Fruit fly (Drosophila melanogaster) whole organism, embryonic: ENCODE results near the gene Cyp309a1.

ENCODE experiments used
- Bdp1 ChIP-seq: fragments of 200-800 bp; sonication (Bioruptor generic); optimal IDR thresholded peaks from 3 replicates; lab custom pipeline; 2016; ENCODE audit warnings: missing biosample characterization, missing genetic modification characterization
- CG10543 ChIP-seq: fragments of 200-800 bp; sonication (Bioruptor generic); optimal IDR thresholded peaks from 3 replicates; lab custom pipeline; 2017; ENCODE audit warnings: missing biosample characterization, mild to moderate bottlenecking, missing genetic modification characterization, moderate library complexity
- CG10565 ChIP-seq: fragments of 200-800 bp; sonication (Bioruptor generic); optimal IDR thresholded peaks from 3 replicates; lab custom pipeline; 2016; ENCODE audit warnings: missing biosample characterization, mild to moderate bottlenecking, missing genetic modification characterization
- CG11247 ChIP-seq: fragments of 200-800 bp; sonication (Bioruptor generic); IDR thresholded peaks from 2 replicates; pipeline ENCODE4 v1.3.6; 2022; ENCODE audit warnings: missing biosample characterization, missing genetic modification characterization
- CG14710 ChIP-seq: fragments of 200-800 bp; sonication (Bioruptor generic); optimal IDR thresholded peaks from 3 replicates; lab custom pipeline; 2019; ENCODE audit warnings: missing biosample characterization, mild to moderate bottlenecking, missing genetic modification characterization, moderate library complexity
- CG15514 ChIP-seq: fragments of 200-800 bp; sonication (Bioruptor generic); optimal IDR thresholded peaks from 3 replicates; lab custom pipeline; 2017; ENCODE audit warnings: missing biosample characterization, missing genetic modification characterization, mild to moderate bottlenecking, moderate library complexity, missing genetic modification reagents
- CG17328 ChIP-seq: fragments of 200-800 bp; sonication (Bioruptor generic); IDR thresholded peaks from 2 replicates; pipeline ENCODE4 v1.3.6; 2022; ENCODE audit warnings: missing biosample characterization, missing genetic modification characterization
- CG3065 ChIP-seq: fragments of 200-800 bp; sonication (Bioruptor generic); optimal IDR thresholded peaks from 2 replicates; lab custom pipeline; 2016; ENCODE audit warnings: missing biosample characterization, missing genetic modification characterization
- CG31365 ChIP-seq: fragments of 200-800 bp; sonication (Bioruptor generic); optimal IDR thresholded peaks from 2 replicates; lab custom pipeline; 2018; ENCODE audit warnings: missing biosample characterization, mild to moderate bottlenecking, missing genetic modification characterization
- CG31388 ChIP-seq: fragments of 200-800 bp; sonication (Bioruptor generic); optimal IDR thresholded peaks from 2 replicates; lab custom pipeline; 2016; ENCODE audit warnings: missing biosample characterization, missing genetic modification characterization
- CG33557 ChIP-seq: fragments of 200-800 bp; sonication (Bioruptor generic); optimal IDR thresholded peaks from 2 replicates; lab custom pipeline; 2019; ENCODE audit warnings: missing biosample characterization, mild to moderate bottlenecking, missing genetic modification characterization, moderate library complexity
- CG4360 ChIP-seq: fragments of 200-800 bp; sonication (Bioruptor generic); IDR thresholded peaks from 2 replicates; pipeline ENCODE4 v1.3.6; 2022; ENCODE audit warnings: missing biosample characterization, missing genetic modification characterization
- CG7372 ChIP-seq: fragments of 200-800 bp; sonication (Bioruptor generic); IDR thresholded peaks from 2 replicates; pipeline ENCODE4 v1.3.6; 2022; ENCODE audit warnings: missing biosample characterization, missing genetic modification characterization
- CG9817 ChIP-seq: fragments of 200-800 bp; sonication (Bioruptor generic); optimal IDR thresholded peaks from 2 replicates; lab custom pipeline; 2018; ENCODE audit warnings: missing biosample characterization, mild to moderate bottlenecking, missing genetic modification characterization, moderate library complexity
- CG9876 ChIP-seq: fragments of 200-800 bp; sonication (Bioruptor generic); optimal IDR thresholded peaks from 2 replicates; lab custom pipeline; 2016; ENCODE audit warnings: missing biosample characterization, missing genetic modification characterization
- CHES-1-like ChIP-seq: fragments of 200-800 bp; sonication (Bioruptor generic); optimal IDR thresholded peaks from 2 replicates; lab custom pipeline; 2016; ENCODE audit warnings: missing biosample characterization, missing genetic modification characterization
- CrebB ChIP-seq: fragments of 200-800 bp; sonication (Bioruptor generic); optimal IDR thresholded peaks from 3 replicates; lab custom pipeline; 2018; ENCODE audit warnings: missing biosample characterization, mild to moderate bottlenecking, missing genetic modification characterization
- D ChIP-seq, 2 experiments: fragments of 200-800 bp in 1 of 2; fragments of >200 bp in 1 of 2; sonication (Bioruptor generic) in 1 of 2; optimal IDR thresholded peaks; 2 replicates in 1 of 2; 3 replicates in 1 of 2; lab custom pipeline; 2017; ENCODE audit warnings: mild to moderate bottlenecking in 1 of 2, missing biosample characterization in 1 of 2, missing genetic modification characterization in 1 of 2, missing genetic modification reagents in 1 of 2
- Eip74EF ChIP-seq, 2 experiments: fragments of 200-800 bp in 1 of 2; fragments of >200 bp in 1 of 2; sonication (Bioruptor generic) in 1 of 2; optimal IDR thresholded peaks; 2 replicates each; lab custom pipeline; 2017 to 2019; ENCODE audit warnings: missing biosample characterization in 2 of 2, missing genetic modification characterization in 2 of 2, mild to moderate bottlenecking in 1 of 2, moderate library complexity in 1 of 2
- Elba2 ChIP-seq: fragments of 200-800 bp; sonication (Bioruptor generic); optimal IDR thresholded peaks from 3 replicates; lab custom pipeline; 2016; ENCODE audit warnings: missing biosample characterization, missing genetic modification characterization
- Gsc ChIP-seq: fragments of 200-800 bp; sonication (Bioruptor generic); IDR thresholded peaks from 2 replicates; pipeline ENCODE4 v1.3.6; 2022; ENCODE audit warnings: missing biosample characterization, missing genetic modification characterization
- Gug ChIP-seq: fragments of 200-800 bp; sonication (Bioruptor generic); IDR thresholded peaks from 4 replicates; pipeline ENCODE4 v1.3.6; 2022; ENCODE audit warnings: missing biosample characterization, missing genetic modification characterization
- HLH3B ChIP-seq: fragments of 200-800 bp; sonication (Bioruptor generic); IDR thresholded peaks from 2 replicates; pipeline ENCODE4 v1.3.6; 2022; ENCODE audit warnings: missing biosample characterization, missing genetic modification characterization
- Hmr ChIP-seq: fragments of 200-800 bp; sonication (Bioruptor generic); optimal IDR thresholded peaks from 3 replicates; lab custom pipeline; 2017; ENCODE audit warnings: mild to moderate bottlenecking, missing biosample characterization, missing genetic modification reagents, missing genetic modification characterization
- NC2β ChIP-seq: fragments of 200-800 bp; sonication (Bioruptor generic); optimal IDR thresholded peaks from 2 replicates; lab custom pipeline; 2016; ENCODE audit warnings: missing biosample characterization, missing genetic modification characterization
- Ptx1 ChIP-seq: fragments of 200-800 bp; sonication (Bioruptor generic); IDR thresholded peaks from 2 replicates; pipeline ENCODE4 v1.3.6; 2022; ENCODE audit warnings: missing biosample characterization, missing genetic modification characterization
- Rx ChIP-seq: fragments of 200-800 bp; sonication (Bioruptor generic); IDR thresholded peaks from 2 replicates; pipeline ENCODE4 v1.3.6; 2022; ENCODE audit warnings: missing biosample characterization, missing genetic modification characterization
- Spps ChIP-seq: fragments of 200-800 bp; sonication (Bioruptor generic); optimal IDR thresholded peaks from 2 replicates; lab custom pipeline; 2018; ENCODE audit warnings: missing biosample characterization, mild to moderate bottlenecking, missing genetic modification characterization
- Ssrp ChIP-seq: fragments of 200-800 bp; sonication (Bioruptor generic); optimal IDR thresholded peaks from 2 replicates; lab custom pipeline; 2018; ENCODE audit warnings: missing biosample characterization, mild to moderate bottlenecking, missing genetic modification characterization, moderate library complexity
- Stat92E ChIP-seq, 3 experiments: fragments of >200 bp in 2 of 3; fragments of 200-800 bp in 1 of 3; sonication (Bioruptor generic) in 1 of 3; optimal IDR thresholded peaks; 2 replicates each; lab custom pipeline; 2017 to 2019; ENCODE audit warnings: missing biosample characterization in 3 of 3, missing genetic modification characterization in 3 of 3, mild to moderate bottlenecking in 1 of 3, moderate library complexity in 1 of 3
- bigmax ChIP-seq: fragments of 200-800 bp; sonication (Bioruptor generic); optimal IDR thresholded peaks from 2 replicates; lab custom pipeline; 2018; ENCODE audit warnings: missing biosample characterization, mild to moderate bottlenecking, missing genetic modification characterization
- bowl ChIP-seq: fragments of 200-800 bp; sonication (Bioruptor generic); IDR thresholded peaks from 2 replicates; pipeline ENCODE4 v1.3.6; 2022; ENCODE audit warnings: missing biosample characterization, missing genetic modification characterization
- br ChIP-seq: fragments of >200 bp; optimal IDR thresholded peaks from 2 replicates; lab custom pipeline; 2017
- bsh ChIP-seq, 2 experiments: fragments of 200-800 bp; sonication (Bioruptor generic); optimal IDR thresholded peaks; 2 replicates each; lab custom pipeline; 2017 to 2018; ENCODE audit warnings: mild to moderate bottlenecking in 2 of 2, missing biosample characterization in 2 of 2, missing genetic modification characterization in 2 of 2, moderate library complexity in 1 of 2
- chinmo ChIP-seq: fragments of 200-800 bp; sonication (Bioruptor generic); IDR thresholded peaks from 4 replicates; pipeline ENCODE4 v1.3.6; 2022; ENCODE audit warnings: missing biosample characterization, missing genetic modification characterization; ENCODE audit not compliant: partially characterized antibody
- ftz-f1 ChIP-seq: fragments of 200-800 bp; sonication (Bioruptor generic); optimal IDR thresholded peaks from 2 replicates; lab custom pipeline; 2016; ENCODE audit warnings: missing biosample characterization, missing genetic modification characterization
- fu2 ChIP-seq: fragments of 200-800 bp; sonication (Bioruptor generic); optimal IDR thresholded peaks from 2 replicates; lab custom pipeline; 2016; ENCODE audit warnings: missing biosample characterization, missing genetic modification characterization
- her ChIP-seq: fragments of 200-800 bp; sonication (Bioruptor generic); optimal IDR thresholded peaks from 2 replicates; lab custom pipeline; 2016; ENCODE audit warnings: missing biosample characterization, missing genetic modification characterization
- kay ChIP-seq: fragments of 200-800 bp; sonication (Bioruptor generic); optimal IDR thresholded peaks from 2 replicates; lab custom pipeline; 2016; ENCODE audit warnings: missing biosample characterization, missing genetic modification characterization
- klu ChIP-seq: fragments of 200-800 bp; sonication (Bioruptor generic); IDR thresholded peaks from 2 replicates; pipeline ENCODE4 v1.3.6; 2022; ENCODE audit warnings: missing biosample characterization, missing genetic modification characterization
- lilli ChIP-seq: fragments of 200-800 bp; sonication (Bioruptor generic); optimal IDR thresholded peaks from 3 replicates; lab custom pipeline; 2016; ENCODE audit warnings: missing biosample characterization, missing genetic modification characterization
- ro ChIP-seq: fragments of 200-800 bp; sonication (Bioruptor generic); IDR thresholded peaks from 2 replicates; pipeline ENCODE4 v1.3.6; 2022; ENCODE audit warnings: missing biosample characterization, missing genetic modification characterization
- sc ChIP-seq, 3 experiments: fragments of >200 bp in 2 of 3; fragments of 200-800 bp in 1 of 3; sonication (Bioruptor generic) in 1 of 3; optimal IDR thresholded peaks; 2 replicates in 2 of 3; 3 replicates in 1 of 3; lab custom pipeline; 2017; ENCODE audit warnings: mild to moderate bottlenecking in 1 of 3, missing biosample characterization in 1 of 3, missing genetic modification characterization in 1 of 3, missing genetic modification reagents in 1 of 3
- sd ChIP-seq: fragments of 200-800 bp; sonication (Bioruptor generic); optimal IDR thresholded peaks from 3 replicates; lab custom pipeline; 2018; ENCODE audit warnings: missing biosample characterization, mild to moderate bottlenecking, missing genetic modification characterization, moderate library complexity
- shn ChIP-seq: fragments of 200-800 bp; sonication (Bioruptor generic); optimal IDR thresholded peaks from 3 replicates; lab custom pipeline; 2016; ENCODE audit warnings: missing biosample characterization, missing genetic modification characterization
- ssp ChIP-seq: fragments of 200-800 bp; sonication (Bioruptor generic); IDR thresholded peaks from 2 replicates; pipeline ENCODE4 v1.3.6; 2022; ENCODE audit warnings: missing biosample characterization, missing genetic modification characterization
- sug ChIP-seq: fragments of 200-800 bp; optimal IDR thresholded peaks from 2 replicates; lab custom pipeline; 2019; ENCODE audit warnings: missing biosample characterization, mild to moderate bottlenecking, missing genetic modification characterization, moderate library complexity
- trh ChIP-seq: fragments of 200-800 bp; sonication (Bioruptor generic); optimal IDR thresholded peaks from 2 replicates; lab custom pipeline; 2016; ENCODE audit warnings: missing biosample characterization, missing genetic modification characterization
- zf30C ChIP-seq: fragments of 200-800 bp; sonication (Bioruptor generic); optimal IDR thresholded peaks from 3 replicates; lab custom pipeline; 2018; ENCODE audit warnings: missing biosample characterization, mild to moderate bottlenecking, missing genetic modification characterization
- zfh2 ChIP-seq: fragments of 200-800 bp; sonication (Bioruptor generic); optimal IDR thresholded peaks from 2 replicates; lab custom pipeline; 2016; ENCODE audit warnings: missing biosample characterization, missing genetic modification characterization

Gene Cyp309a1

dm6 chr2L:2585285-2585684 is 20.7 kb upstream of the Cyp309a1 start, which contains the start of gene Drp1 (continued):
- TF ChIP-seq Eip74EF (GFP tag; optimal IDR thresholded peaks at IDR 0.05; lab: Kevin White, UChicago) (no peak), sug (tag; lab: Kevin White, UChicago) (peak; percentile 41), sc (optimal IDR thresholded peaks at IDR 0.05; lab: Kevin White, UChicago) (no peak), sc (GFP tag; optimal IDR thresholded peaks at IDR 0.05; lab: Kevin White, UChicago) (no peak), HLH3B (GFP tag; lab: Robert Waterston, UW) (peak; percentile 47; the same call in 1 of the 2 replicates), Spps (tag; lab: Kevin White, UChicago) (no peak), Gsc (no peak), Gug (GFP tag; lab: Robert Waterston, UW) (peak; percentile 54; the same call in 1 of the 4 replicates), CG31388 (GFP tag; lab: Kevin White, UChicago) (no peak), Elba2 (GFP tag; lab: Kevin White, UChicago) (peak; percentile 57), Bdp1 (GFP tag; lab: Kevin White, UChicago) (peak; percentile 28), her (GFP tag; lab: Kevin White, UChicago) (peak; percentile 71), trh (GFP tag; lab: Kevin White, UChicago) (no peak), zfh2 (GFP tag; lab: Kevin White, UChicago) (peak; percentile 71), CG9817 (peak; percentile 22), CG10543 (GFP tag; lab: Kevin White, UChicago) (no peak), Ptx1 (GFP tag; lab: Robert Waterston, UW) (peak; percentile 61), NC2β (GFP tag; lab: Kevin White, UChicago) (peak; percentile 57), br (lab: Kevin White, UChicago) (no peak), CG17328 (GFP tag; lab: Robert Waterston, UW) (peak; percentile 27; the same call in 1 of the 2 replicates), CG15514 (GFP tag; lab: Kevin White, UChicago) (peak; percentile 84), klu (GFP tag; lab: Robert Waterston, UW) (no peak), CG11247 (GFP tag; lab: Robert Waterston, UW) (peak; percentile 74), bowl (GFP tag; lab: Robert Waterston, UW) (no peak), ro (GFP tag; lab: Robert Waterston, UW) (no peak), CG31365 (tag; lab: Kevin White, UChicago) (no peak), fu2 (GFP tag; lab: Kevin White, UChicago) (peak; percentile 63), shn (GFP tag; lab: Kevin White, UChicago) (peak; percentile 41), CG33557 (GFP tag; lab: Kevin White, UChicago) (no peak), Ssrp (tag; lab: Kevin White, UChicago) (no peak), ftz-f1 (GFP tag; lab: Kevin White, UChicago) (peak; percentile 45), CG3065 (GFP tag; lab: Kevin White, UChicago) (no peak), bsh (GFP tag; optimal IDR thresholded peaks at IDR 0.05; lab: Kevin White, UChicago) (peak in 1 of 2 experiments; percentile 18), zf30C (GFP tag; lab: Kevin White, UChicago) (peak; percentile 7), chinmo (GFP tag; lab: Robert Waterston, UW) (0 out of 4 replicates have a peak, but pooled peaks have one; percentile 70), bigmax (GFP tag; lab: Kevin White, UChicago) (peak; percentile 22), CG7372 (peak; percentile 32; the same call in 1 of the 2 replicates), CG4360 (peak; percentile 18; the same call in 1 of the 2 replicates), CrebB (tag; lab: Kevin White, UChicago) (no peak), Stat92E (GFP tag; optimal IDR thresholded peaks at IDR 0.05; lab: Kevin White, UChicago) (no peak), CHES-1-like (GFP tag; lab: Kevin White, UChicago) (peak; percentile 84), Rx (GFP tag; lab: Robert Waterston, UW) (no peak), lilli (GFP tag; lab: Kevin White, UChicago) (peak; percentile 64), ssp (GFP tag; lab: Robert Waterston, UW) (no peak), Hmr (GFP tag; lab: Kevin White, UChicago) (peak; percentile 76), CG10565 (no peak), CG14710 (peak; percentile 82), CG9876 (GFP tag; lab: Kevin White, UChicago) (peak; percentile 68), kay (GFP tag; lab: Kevin White, UChicago) (peak; percentile 21), D (optimal IDR thresholded peaks at IDR 0.05; lab: Kevin White, UChicago) (no peak), D (GFP tag; optimal IDR thresholded peaks at IDR 0.05; lab: Kevin White, UChicago) (no peak), sd (tag; lab: Kevin White, UChicago) (no peak)
